Worm (Caenorhabditis elegans) whole organism, L4 larva: ENCODE results near the gene C09F12.2.

Source experiments
- R02D3.7 ChIP-seq: fragments of 150-350 bp; sonication (generic microtip); optimal IDR thresholded peaks from 3 replicates; lab custom pipeline; 2014; ENCODE audit warnings: missing biosample characterization, missing genetic modification characterization
- ama-1 ChIP-seq: fragments of 150-350 bp; optimal IDR thresholded peaks from 2 replicates; lab custom pipeline; 2014; ENCODE audit warnings: inconsistent platforms, mixed read lengths
- ceh-20 ChIP-seq: fragments of 200-800 bp; sonication (Bioruptor generic); IDR thresholded peaks from 2 replicates; pipeline ENCODE4 v1.3.6; 2022; ENCODE audit warnings: missing genetic modification reagents, missing genetic modification characterization, missing compliant biosample characterization
- ceh-28 ChIP-seq: fragments of 150-350 bp; optimal IDR thresholded peaks from 2 replicates; lab custom pipeline; 2014; ENCODE audit warnings: missing biosample characterization, missing genetic modification reagents, missing genetic modification characterization
- ces-1 ChIP-seq: fragments of 150-350 bp; sonication (generic microtip); optimal IDR thresholded peaks from 4 replicates; lab custom pipeline; 2014; ENCODE audit warnings: missing biosample characterization, missing genetic modification reagents, missing genetic modification characterization
- daf-12 ChIP-seq: fragments of 150-350 bp; optimal IDR thresholded peaks from 2 replicates; lab custom pipeline; 2014; ENCODE audit warnings: missing biosample characterization, missing genetic modification reagents, missing genetic modification characterization
- daf-19 ChIP-seq: fragments of 200-800 bp; sonication (Bioruptor generic); conservative IDR thresholded peaks from 2 replicates; pipeline ENCODE4 v1.3.6; 2022; ENCODE audit warnings: missing genetic modification characterization, missing compliant biosample characterization
- lir-3 ChIP-seq: sonication (generic microtip); optimal IDR thresholded peaks from 2 replicates; lab custom pipeline; 2016; ENCODE audit warnings: mild to moderate bottlenecking, missing genetic modification characterization, missing compliant biosample characterization
- madf-9 ChIP-seq: fragments of 200-800 bp; sonication (Bioruptor generic); conservative IDR thresholded peaks from 2 replicates; pipeline ENCODE4 v1.3.6; 2022; ENCODE audit warnings: missing genetic modification reagents, missing genetic modification characterization, missing compliant biosample characterization
- nhr-77 ChIP-seq: fragments of 150-350 bp; optimal IDR thresholded peaks from 2 replicates; lab custom pipeline; 2014; ENCODE audit warnings: missing biosample characterization, missing genetic modification characterization
- pqm-1 ChIP-seq: sonication (generic microtip); optimal IDR thresholded peaks from 2 replicates; lab custom pipeline; 2017; ENCODE audit warnings: missing biosample characterization, missing genetic modification characterization
- tag-97 ChIP-seq: fragments of 200-800 bp; sonication (Bioruptor generic); IDR thresholded peaks from 2 replicates; pipeline ENCODE4 v1.3.6; 2022; ENCODE audit warnings: missing genetic modification characterization, missing compliant biosample characterization
- unc-62 ChIP-seq, 3 experiments: fragments of 150-350 bp in 1 of 3; sonication (generic microtip); optimal IDR thresholded peaks in 2 of 3; peaks in 1 of 3; 1 replicate in 1 of 3; 2 replicates in 2 of 3; lab custom pipeline; 2014 to 2017; ENCODE audit warnings: missing biosample characterization in 3 of 3, missing genetic modification characterization in 3 of 3, missing genetic modification reagents in 3 of 3, missing genotype in 1 of 3
- ztf-11 ChIP-seq: fragments of 150-350 bp; optimal IDR thresholded peaks from 2 replicates; lab custom pipeline; 2014; ENCODE audit warnings: missing biosample characterization, missing genetic modification characterization

DNA sequence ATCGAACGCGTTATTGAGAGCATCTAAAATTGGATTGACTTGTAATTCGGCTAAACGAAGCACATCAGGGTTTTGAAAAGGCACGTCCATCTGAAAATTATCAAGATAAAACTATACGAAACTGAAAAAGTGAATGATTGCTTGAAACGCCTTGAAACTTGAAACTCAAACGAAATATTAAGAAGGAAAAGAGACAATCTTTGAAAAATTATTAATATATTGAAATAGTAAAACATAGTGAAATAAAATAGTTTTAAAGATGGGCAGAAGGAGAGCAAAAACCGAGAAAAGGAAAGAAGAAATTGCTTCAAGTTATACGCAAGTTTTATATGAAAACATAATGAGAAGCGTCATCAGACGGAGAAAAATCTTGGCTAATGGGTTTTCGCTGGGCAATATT lies 44.4 kb downstream of the C09F12.2 start, which contains the start of gene W02H3.3:
- TF ChIP-seq lir-3 (tag; lab: Kevin White, UChicago) (no peak), ztf-11 (tag; lab: Kevin White, UChicago) (no peak), ces-1 (no peak), pqm-1 (tag; lab: Kevin White, UChicago) (no peak), tag-97 (GFP tag; lab: Robert Waterston, UW) (no peak), ceh-28 (tag; lab: Kevin White, UChicago) (no peak), ama-1 (no peak), daf-12 (tag; lab: Kevin White, UChicago) (no peak), nhr-77 (tag; lab: Kevin White, UChicago) (no peak), madf-9 (no peak), R02D3.7 (tag; lab: Kevin White, UChicago) (no peak), ceh-20 (GFP tag; lab: Robert Waterston, UW) (no peak), daf-19 (no peak), unc-62 (GFP tag; optimal IDR thresholded peaks at IDR 0.05 in 1 of 2; lab: Kevin White, UChicago) (no peak), unc-62 (tag; optimal IDR thresholded peaks at IDR 0.05; lab: Kevin White, UChicago) (no peak)
